Worm (Caenorhabditis elegans) whole organism, L4/young adult: ENCODE data around the gene F22B5.4.

ENCODE experiments used
- W03F9.2 ChIP-seq: fragments of 150-350 bp; optimal IDR thresholded peaks from 2 replicates; lab custom pipeline; 2014; ENCODE audit warnings: missing biosample characterization, missing genetic modification characterization
- him-1 ChIP-seq: sonication (generic microtip); optimal IDR thresholded peaks from 2 replicates; lab custom pipeline; 2016; ENCODE audit warnings: missing genotype, missing genetic modification reagents, missing genetic modification characterization, missing compliant biosample characterization

ce11 chrII:8449660-8450118 lies at the start of gene F22B5.4:
- TF ChIP-seq W03F9.2 (tag; lab: Kevin White, UChicago) (no peak), him-1 (tag; lab: Kevin White, UChicago) (no peak)
